Fruit fly (Drosophila melanogaster): Measurements from ENCODE around the gene AP-1gamma.

AP-1gamma gene

DNA sequence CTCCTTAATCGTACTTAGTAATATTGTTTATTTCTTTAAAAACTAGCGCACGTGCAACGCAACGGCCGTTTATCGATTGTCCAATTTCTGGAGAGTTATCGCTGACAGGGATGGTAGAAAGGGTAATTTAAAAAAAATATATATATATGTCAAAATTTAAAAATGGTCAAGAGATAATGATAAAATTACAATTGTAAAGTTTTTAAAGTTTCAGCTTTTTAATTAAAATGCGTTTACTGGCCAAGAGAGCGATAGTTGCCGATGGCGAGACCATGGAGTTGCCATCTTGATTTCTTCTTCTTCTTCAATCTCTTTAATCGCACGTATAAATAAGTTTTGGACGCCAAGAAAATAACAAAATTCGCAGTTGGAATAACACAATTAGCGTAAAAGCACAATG is 27.5 kb upstream of the AP-1gamma start, which contains the start of the genes CG7246 and HP1b (continued):
- peak; percentile 60 for TF ChIP-seq CG3847 (GFP tag; IDR thresholded peaks at IDR 0.05)
- TF ChIP-seq Hr78 (GFP tag; optimal IDR thresholded peaks at IDR 0.05) = no peak
- no peak for TF ChIP-seq kni (GFP tag; optimal IDR thresholded peaks at IDR 0.05)
- TF ChIP-seq grau (tag; optimal IDR thresholded peaks at IDR 0.05) = peak; percentile 69
- TF ChIP-seq shn (GFP tag; optimal IDR thresholded peaks at IDR 0.05) = no peak
- TF ChIP-seq oc (tag; optimal IDR thresholded peaks at IDR 0.05) = peak; percentile 3
- TF ChIP-seq CG12744 (GFP tag; optimal IDR thresholded peaks at IDR 0.05) = no peak
- TF ChIP-seq Oaz (GFP tag; IDR thresholded peaks at IDR 0.05) = peak; percentile 8; the same call in 1 of the 2 replicates
- TF ChIP-seq Side (GFP tag; optimal IDR thresholded peaks at IDR 0.05) = no peak
- peak; percentile 73 for TF ChIP-seq trem (tag; optimal IDR thresholded peaks at IDR 0.05)
- TF ChIP-seq Ada2b (GFP tag; IDR thresholded peaks at IDR 0.05) = peak; percentile 68
- TF ChIP-seq knrl (GFP tag; IDR thresholded peaks at IDR 0.05; ENCODE audit: partially characterized antibody) = peak; percentile 84
- peak; percentile 66 for TF ChIP-seq CHES-1-like (GFP tag; optimal IDR thresholded peaks at IDR 0.05)
- no peak for TF ChIP-seq Neu2 (GFP tag; optimal IDR thresholded peaks at IDR 0.05; ENCODE audit: borderline replicate concordance)
- peak; percentile 75 for TF ChIP-seq unc-4 (GFP tag; IDR thresholded peaks at IDR 0.05; ENCODE audit: partially characterized antibody)
- peak; percentile 77 for TF ChIP-seq cwo (GFP tag; optimal IDR thresholded peaks at IDR 0.05)
- TF ChIP-seq CG4707 (GFP tag; optimal IDR thresholded peaks at IDR 0.05) = no peak
- peak; percentile 75 for TF ChIP-seq CG17361 (GFP tag; IDR thresholded peaks at IDR 0.05)
- peak; percentile 41 for TF ChIP-seq CG17802 (tag; optimal IDR thresholded peaks at IDR 0.05)
- peak; percentile 69 for TF ChIP-seq B-H2 (GFP tag; optimal IDR thresholded peaks at IDR 0.05)
- TF ChIP-seq CG1832 (GFP tag; optimal IDR thresholded peaks at IDR 0.05) = no peak
- TF ChIP-seq Six4 (GFP tag; optimal IDR thresholded peaks at IDR 0.05) = peak; percentile 41
- peak; percentile 1 for TF ChIP-seq CG1647 (GFP tag; optimal IDR thresholded peaks at IDR 0.05)
- TF ChIP-seq row (GFP tag; IDR thresholded peaks at IDR 0.05) = peak; percentile 86
- TF ChIP-seq salm (tag; optimal IDR thresholded peaks at IDR 0.05) = no peak
- TF ChIP-seq bbx (GFP tag; IDR thresholded peaks at IDR 0.05; ENCODE audit: partially characterized antibody) = peak; percentile 65
- no peak for TF ChIP-seq gsb (GFP tag; IDR thresholded peaks at IDR 0.05)
- TF ChIP-seq trh (GFP tag; optimal IDR thresholded peaks at IDR 0.05) = peak; percentile 40
- TF ChIP-seq vnd (GFP tag; IDR thresholded peaks at IDR 0.05; ENCODE audit: partially characterized antibody) = peak; percentile 68
- TF ChIP-seq fru (optimal IDR thresholded peaks at IDR 0.05) = no peak
- no peak for TF ChIP-seq sr (GFP tag; IDR thresholded peaks at IDR 0.05)
- TF ChIP-seq ara (GFP tag; IDR thresholded peaks at IDR 0.05) = peak; percentile 54; the same call in 1 of the 2 replicates
- TF ChIP-seq CG11504 (tag; optimal IDR thresholded peaks at IDR 0.05) = peak; percentile 70
- TF ChIP-seq CG1233 (GFP tag; optimal IDR thresholded peaks at IDR 0.05) = peak; percentile 14
- peak; percentile 44; the same call in 1 of the 2 replicates for TF ChIP-seq Adf1 (GFP tag; IDR thresholded peaks at IDR 0.05)
- no peak for TF ChIP-seq pum (GFP tag; optimal IDR thresholded peaks at IDR 0.05)
- peak; percentile 60 for TF ChIP-seq CG5245 (GFP tag; optimal IDR thresholded peaks at IDR 0.05)
- no peak for TF ChIP-seq CG17568 (GFP tag; optimal IDR thresholded peaks at IDR 0.05)
- no peak for TF ChIP-seq CG16863 (GFP tag; optimal IDR thresholded peaks at IDR 0.05)
- peak; percentile 83 for TF ChIP-seq CG12391 (tag; optimal IDR thresholded peaks at IDR 0.05)
- TF ChIP-seq pan (optimal IDR thresholded peaks at IDR 0.05) = no peak
- TF ChIP-seq pan (GFP tag; optimal IDR thresholded peaks at IDR 0.05 in 1 of 2, IDR thresholded peaks at IDR 0.05 in 1 of 2) = peak in 1 of 2 experiments; percentile 80
- no peak for TF ChIP-seq CG6254 (GFP tag; optimal IDR thresholded peaks at IDR 0.05)
- TF ChIP-seq Hmr (GFP tag; optimal IDR thresholded peaks at IDR 0.05) = peak; percentile 53
- TF ChIP-seq lola (GFP tag; optimal IDR thresholded peaks at IDR 0.05) = peak in 1 of 3 experiments; percentile 56
- peak; percentile 71 for TF ChIP-seq lmd (GFP tag; IDR thresholded peaks at IDR 0.05)
- peak; percentile 86 for TF ChIP-seq Rfx (GFP tag; IDR thresholded peaks at IDR 0.05)
- peak; percentile 68 for TF ChIP-seq CG13775 (GFP tag; optimal IDR thresholded peaks at IDR 0.05)
- TF ChIP-seq Atf-2 (GFP tag; optimal IDR thresholded peaks at IDR 0.05) = no peak
